Fruit fly (Drosophila melanogaster): ENCODE data around the gene CG4835.
A peak's percentile ranks its signal among the peaks of the same experiment; 100 is the strongest.

CG4835 gene

DNA sequence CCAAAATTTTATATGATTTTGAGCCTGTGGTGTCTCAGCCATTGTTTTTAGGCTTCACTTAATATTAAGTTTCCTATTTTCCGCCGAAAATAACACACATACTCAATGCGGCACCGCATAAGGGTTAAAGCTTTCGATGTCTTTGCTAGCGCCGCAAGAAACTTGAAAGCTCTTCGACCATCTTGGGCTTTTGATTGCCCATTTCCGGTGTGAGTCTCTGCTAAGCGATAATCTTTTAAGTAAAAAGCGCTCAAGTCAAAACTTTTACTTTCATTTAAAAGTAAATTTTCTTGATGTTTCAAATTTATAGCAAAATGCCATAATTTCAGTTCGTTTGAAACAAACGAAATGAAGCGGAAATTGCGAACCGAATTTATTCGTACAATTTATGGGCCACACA, 32.4 kb downstream of the CG4835 start (continued):
- TF ChIP-seq en (GFP tag; optimal IDR thresholded peaks at IDR 0.05) (peak; percentile 82), CG34376 (GFP tag; optimal IDR thresholded peaks at IDR 0.05) (peak; percentile 94)

DNA sequence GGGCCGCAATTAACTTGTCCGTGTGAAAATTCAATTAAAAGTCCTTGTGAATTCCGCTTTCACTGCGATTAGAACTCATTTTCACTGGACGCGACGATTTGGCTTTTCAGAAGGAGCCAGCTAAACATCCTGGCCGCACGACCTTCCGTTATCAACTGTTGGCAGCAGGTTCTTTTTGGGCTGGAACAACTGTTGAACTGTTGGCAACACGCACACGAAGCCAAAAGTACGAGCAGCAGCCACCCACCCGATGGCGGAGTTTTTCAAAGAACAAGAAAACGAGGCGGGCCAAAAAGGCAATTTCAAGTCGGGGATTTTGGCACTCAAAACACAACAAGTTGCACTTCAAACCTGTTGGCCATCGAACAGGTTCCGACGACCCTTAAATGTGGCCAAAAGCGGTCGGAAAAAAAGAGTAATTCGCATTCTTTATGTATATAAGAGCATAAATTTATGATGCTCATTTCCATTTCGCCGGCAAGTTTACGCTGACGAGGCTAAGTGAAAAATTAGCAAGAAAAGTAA, 43.4 kb downstream of the CG4835 start:
- TF ChIP-seq Deaf1 (tag; optimal IDR thresholded peaks at IDR 0.05) (peak; percentile 89), CG3281 (GFP tag; optimal IDR thresholded peaks at IDR 0.05) (no peak), CG7357 (GFP tag; IDR thresholded peaks at IDR 0.05) (no peak), tup (GFP tag; optimal IDR thresholded peaks at IDR 0.05) (no peak), Dref (GFP tag; IDR thresholded peaks at IDR 0.05) (no peak), CG4854 (GFP tag; optimal IDR thresholded peaks at IDR 0.05) (no peak), Ets65A (GFP tag) (peak; percentile 67), Opbp (GFP tag; IDR thresholded peaks at IDR 0.05; ENCODE audit: partially characterized antibody) (no peak), CG7745 (tag; optimal IDR thresholded peaks at IDR 0.05) (no peak), scrt (GFP tag; optimal IDR thresholded peaks at IDR 0.05) (peak; percentile 66), CG9876 (GFP tag; optimal IDR thresholded peaks at IDR 0.05) (no peak), CG3065 (GFP tag; optimal IDR thresholded peaks at IDR 0.05) (no peak), hth (optimal IDR thresholded peaks at IDR 0.05) (no peak), Hr51 (GFP tag; optimal IDR thresholded peaks at IDR 0.05) (no peak), Abd-B (GFP tag; optimal IDR thresholded peaks at IDR 0.05) (no peak), CG5180 (GFP tag; optimal IDR thresholded peaks at IDR 0.05) (peak; percentile 95), zen (tag; optimal IDR thresholded peaks at IDR 0.05) (no peak), twi (tag; optimal IDR thresholded peaks at IDR 0.05) (no peak)

DNA sequence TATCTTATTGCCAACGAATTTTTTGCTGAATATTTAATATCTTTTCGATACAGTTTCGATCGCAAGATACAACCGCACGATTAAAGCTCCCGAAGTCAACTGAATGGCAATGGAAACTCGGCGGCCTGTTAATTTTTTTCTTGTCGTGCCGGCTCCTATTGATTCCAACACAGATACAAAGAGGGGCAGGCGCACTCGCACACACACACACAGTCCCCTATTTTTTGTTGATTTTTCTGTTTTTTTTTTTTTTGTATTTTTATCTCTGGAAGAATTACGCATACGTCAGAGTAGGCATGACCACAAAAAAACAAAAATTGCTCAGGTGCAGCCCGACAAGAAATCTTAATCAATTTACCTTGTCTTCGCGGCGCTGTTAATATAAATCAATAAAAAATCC, 49.7 kb downstream of the CG4835 start, which contains the start of gene Lkr:
Gene Lkr (minus strand): TSS at position 101 of the 400 bp plus-strand sequence.
- TF ChIP-seq otp (GFP tag; IDR thresholded peaks at IDR 0.05) = no peak

Measured in whole organism, embryonic.